Fruit fly (Drosophila melanogaster) whole organism, embryonic: ENCODE results near the gene AstC.

ENCODE experiments used
- Adf1 ChIP-seq: fragments of 200-800 bp; sonication (Bioruptor generic); IDR thresholded peaks from 2 replicates; pipeline ENCODE4 v1.3.6; 2022; ENCODE audit warnings: missing biosample characterization, missing genetic modification characterization
- Atf3 ChIP-seq: fragments of 200-800 bp; sonication (Bioruptor generic); optimal IDR thresholded peaks from 3 replicates; lab custom pipeline; 2016; ENCODE audit warnings: missing biosample characterization, missing genetic modification characterization
- Atf6 ChIP-seq: fragments of 200-800 bp; sonication (Bioruptor generic); IDR thresholded peaks from 2 replicates; pipeline ENCODE4 v1.3.6; 2022; ENCODE audit warnings: missing biosample characterization, missing genetic modification characterization
- CG10209 ChIP-seq: fragments of 200-800 bp; sonication (Bioruptor generic); optimal IDR thresholded peaks from 3 replicates; lab custom pipeline; 2017; ENCODE audit warnings: missing biosample characterization, mild to moderate bottlenecking, missing genetic modification characterization, missing genetic modification reagents
- CG10321 ChIP-seq: fragments of 200-800 bp; sonication (Bioruptor generic); IDR thresholded peaks from 2 replicates; pipeline ENCODE4 v1.3.6; 2022; ENCODE audit warnings: missing biosample characterization, missing genetic modification characterization
- CG10959 ChIP-seq: fragments of 200-800 bp; sonication (Bioruptor generic); IDR thresholded peaks from 2 replicates; pipeline ENCODE4 v1.3.6; 2022; ENCODE audit warnings: missing biosample characterization, missing genetic modification characterization
- CG11093 ChIP-seq: fragments of 200-800 bp; sonication (Bioruptor generic); IDR thresholded peaks from 3 replicates; pipeline ENCODE4 v1.3.6; 2022; ENCODE audit warnings: missing biosample characterization, missing genetic modification characterization
- CG11723 ChIP-seq: fragments of 200-800 bp; sonication (Bioruptor generic); optimal IDR thresholded peaks from 2 replicates; lab custom pipeline; 2017; ENCODE audit warnings: missing biosample characterization, mild to moderate bottlenecking, missing genetic modification characterization
- CG12219 ChIP-seq: fragments of 200-800 bp; sonication (Bioruptor generic); optimal IDR thresholded peaks from 3 replicates; lab custom pipeline; 2018; ENCODE audit warnings: missing biosample characterization, mild to moderate bottlenecking, missing genetic modification characterization
- CG1233 ChIP-seq: fragments of 200-800 bp; sonication (Bioruptor generic); optimal IDR thresholded peaks from 4 replicates; lab custom pipeline; 2018; ENCODE audit warnings: missing biosample characterization, mild to moderate bottlenecking, missing genetic modification characterization
- CG13287 ChIP-seq: fragments of 200-800 bp; sonication (Bioruptor generic); IDR thresholded peaks from 2 replicates; pipeline ENCODE4 v1.3.6; 2022; ENCODE audit warnings: missing biosample characterization, missing genetic modification characterization; ENCODE audit not compliant: partially characterized antibody
- CG15514 ChIP-seq: fragments of 200-800 bp; sonication (Bioruptor generic); optimal IDR thresholded peaks from 3 replicates; lab custom pipeline; 2017; ENCODE audit warnings: missing biosample characterization, missing genetic modification characterization, mild to moderate bottlenecking, moderate library complexity, missing genetic modification reagents
- CG2120 ChIP-seq: fragments of 200-800 bp; sonication (Bioruptor generic); optimal IDR thresholded peaks from 3 replicates; lab custom pipeline; 2016; ENCODE audit warnings: missing biosample characterization, missing genetic modification characterization
- CG4707 ChIP-seq: fragments of 200-800 bp; sonication (Bioruptor generic); optimal IDR thresholded peaks from 2 replicates; lab custom pipeline; 2018; ENCODE audit warnings: missing biosample characterization, mild to moderate bottlenecking, missing genetic modification characterization, moderate library complexity
- CG8089 ChIP-seq: fragments of 200-800 bp; sonication (Bioruptor generic); optimal IDR thresholded peaks from 3 replicates; lab custom pipeline; 2016; ENCODE audit warnings: missing biosample characterization, missing genetic modification characterization
- CoRest ChIP-seq: fragments of 200-800 bp; sonication (Bioruptor generic); optimal IDR thresholded peaks from 3 replicates; lab custom pipeline; 2018; ENCODE audit warnings: missing biosample characterization, mild to moderate bottlenecking, missing genetic modification characterization, moderate library complexity
- Deaf1 ChIP-seq: fragments of 200-800 bp; optimal IDR thresholded peaks from 3 replicates; lab custom pipeline; 2019; ENCODE audit warnings: missing biosample characterization, mild to moderate bottlenecking, missing genetic modification characterization, moderate library complexity
- Drgx ChIP-seq: fragments of 200-800 bp; sonication (Bioruptor generic); IDR thresholded peaks from 2 replicates; pipeline ENCODE4 v1.3.6; 2022; ENCODE audit warnings: missing biosample characterization, missing genetic modification characterization
- Ets65A ChIP-seq: fragments of 200-800 bp; sonication (Bioruptor generic); peaks from one replicate; lab custom pipeline; 2016; ENCODE audit warnings: missing biosample characterization, missing genetic modification characterization
- Kr ChIP-seq: fragments of 200-800 bp; sonication (Bioruptor generic); optimal IDR thresholded peaks from 2 replicates; lab custom pipeline; 2017; ENCODE audit warnings: missing biosample characterization, mild to moderate bottlenecking, missing genetic modification characterization
- Lhr ChIP-seq: fragments of 200-800 bp; sonication (Bioruptor generic); optimal IDR thresholded peaks from 3 replicates; lab custom pipeline; 2017; ENCODE audit warnings: mild to moderate bottlenecking, missing biosample characterization, missing genetic modification reagents, missing genetic modification characterization
- Rx ChIP-seq: fragments of 200-800 bp; sonication (Bioruptor generic); IDR thresholded peaks from 2 replicates; pipeline ENCODE4 v1.3.6; 2022; ENCODE audit warnings: missing biosample characterization, missing genetic modification characterization
- Sry-β ChIP-seq: fragments of 200-800 bp; sonication (Bioruptor generic); optimal IDR thresholded peaks from 2 replicates; lab custom pipeline; 2018; ENCODE audit warnings: missing biosample characterization, mild to moderate bottlenecking, missing genetic modification characterization, moderate library complexity
- Vsx1 ChIP-seq: fragments of 200-800 bp; sonication (Bioruptor generic); optimal IDR thresholded peaks from 2 replicates; lab custom pipeline; 2017; ENCODE audit warnings: missing biosample characterization, mild to moderate bottlenecking, missing genetic modification characterization, missing genetic modification reagents
- ato ChIP-seq: fragments of 200-800 bp; sonication (Bioruptor generic); IDR thresholded peaks from 2 replicates; pipeline ENCODE4 v1.3.6; 2022; ENCODE audit warnings: missing biosample characterization, missing genetic modification characterization; ENCODE audit not compliant: partially characterized antibody
- crol ChIP-seq: fragments of 200-800 bp; sonication (Bioruptor generic); IDR thresholded peaks from 2 replicates; pipeline ENCODE4 v1.3.6; 2022; ENCODE audit warnings: missing biosample characterization, missing genetic modification characterization
- dmrt11E ChIP-seq: fragments of 200-800 bp; sonication (Bioruptor generic); optimal IDR thresholded peaks from 3 replicates; lab custom pipeline; 2018; ENCODE audit warnings: missing biosample characterization, mild to moderate bottlenecking, missing genetic modification characterization, moderate library complexity
- fd3F ChIP-seq: fragments of 200-800 bp; sonication (Bioruptor generic); optimal IDR thresholded peaks from 2 replicates; lab custom pipeline; 2018; ENCODE audit warnings: missing biosample characterization, mild to moderate bottlenecking, missing genetic modification characterization, moderate library complexity
- fu2 ChIP-seq: fragments of 200-800 bp; sonication (Bioruptor generic); optimal IDR thresholded peaks from 2 replicates; lab custom pipeline; 2016; ENCODE audit warnings: missing biosample characterization, missing genetic modification characterization
- gro ChIP-seq: fragments of 200-800 bp; sonication (Bioruptor generic); optimal IDR thresholded peaks from 2 replicates; lab custom pipeline; 2016; ENCODE audit warnings: missing biosample characterization, missing genetic modification characterization
- h ChIP-seq: fragments of >200 bp; optimal IDR thresholded peaks from 2 replicates; lab custom pipeline; 2017
- ind ChIP-seq: fragments of 200-800 bp; sonication (Bioruptor generic); optimal IDR thresholded peaks from 3 replicates; lab custom pipeline; 2016; ENCODE audit warnings: missing biosample characterization, missing genetic modification characterization
- insv ChIP-seq, 2 experiments: fragments of 200-800 bp; sonication (Bioruptor generic); optimal IDR thresholded peaks; 3 replicates each; lab custom pipeline; 2016 to 2018; ENCODE audit warnings: missing biosample characterization in 2 of 2, missing genetic modification characterization in 2 of 2
- inv ChIP-seq: fragments of 200-800 bp; sonication (Bioruptor generic); IDR thresholded peaks from 2 replicates; pipeline ENCODE4 v1.3.6; 2022; ENCODE audit warnings: missing biosample characterization, missing genetic modification characterization; ENCODE audit not compliant: partially characterized antibody
- nom ChIP-seq: fragments of 200-800 bp; sonication (Bioruptor generic); optimal IDR thresholded peaks from 2 replicates; lab custom pipeline; 2017; ENCODE audit warnings: missing biosample characterization, missing genetic modification characterization, mild to moderate bottlenecking, moderate library complexity, missing genetic modification reagents
- sc ChIP-seq, 3 experiments: fragments of >200 bp in 2 of 3; fragments of 200-800 bp in 1 of 3; sonication (Bioruptor generic) in 1 of 3; optimal IDR thresholded peaks; 2 replicates in 2 of 3; 3 replicates in 1 of 3; lab custom pipeline; 2017; ENCODE audit warnings: mild to moderate bottlenecking in 1 of 3, missing biosample characterization in 1 of 3, missing genetic modification characterization in 1 of 3, missing genetic modification reagents in 1 of 3
- sd ChIP-seq: fragments of 200-800 bp; sonication (Bioruptor generic); optimal IDR thresholded peaks from 3 replicates; lab custom pipeline; 2018; ENCODE audit warnings: missing biosample characterization, mild to moderate bottlenecking, missing genetic modification characterization, moderate library complexity
- ssp ChIP-seq: fragments of 200-800 bp; sonication (Bioruptor generic); IDR thresholded peaks from 2 replicates; pipeline ENCODE4 v1.3.6; 2022; ENCODE audit warnings: missing biosample characterization, missing genetic modification characterization
- toy ChIP-seq: fragments of 200-800 bp; sonication (Bioruptor generic); IDR thresholded peaks from 2 replicates; pipeline ENCODE4 v1.3.6; 2022; ENCODE audit warnings: missing biosample characterization, missing genetic modification characterization
- unc-4 ChIP-seq: fragments of 200-800 bp; sonication (Bioruptor generic); IDR thresholded peaks from 2 replicates; pipeline ENCODE4 v1.3.6; 2022; ENCODE audit warnings: missing biosample characterization, missing genetic modification characterization; ENCODE audit not compliant: partially characterized antibody
- unpg ChIP-seq: fragments of 200-800 bp; sonication (Bioruptor generic); optimal IDR thresholded peaks from 3 replicates; lab custom pipeline; 2018; ENCODE audit warnings: missing biosample characterization, mild to moderate bottlenecking, missing genetic modification characterization, moderate library complexity

The AstC gene

DNA sequence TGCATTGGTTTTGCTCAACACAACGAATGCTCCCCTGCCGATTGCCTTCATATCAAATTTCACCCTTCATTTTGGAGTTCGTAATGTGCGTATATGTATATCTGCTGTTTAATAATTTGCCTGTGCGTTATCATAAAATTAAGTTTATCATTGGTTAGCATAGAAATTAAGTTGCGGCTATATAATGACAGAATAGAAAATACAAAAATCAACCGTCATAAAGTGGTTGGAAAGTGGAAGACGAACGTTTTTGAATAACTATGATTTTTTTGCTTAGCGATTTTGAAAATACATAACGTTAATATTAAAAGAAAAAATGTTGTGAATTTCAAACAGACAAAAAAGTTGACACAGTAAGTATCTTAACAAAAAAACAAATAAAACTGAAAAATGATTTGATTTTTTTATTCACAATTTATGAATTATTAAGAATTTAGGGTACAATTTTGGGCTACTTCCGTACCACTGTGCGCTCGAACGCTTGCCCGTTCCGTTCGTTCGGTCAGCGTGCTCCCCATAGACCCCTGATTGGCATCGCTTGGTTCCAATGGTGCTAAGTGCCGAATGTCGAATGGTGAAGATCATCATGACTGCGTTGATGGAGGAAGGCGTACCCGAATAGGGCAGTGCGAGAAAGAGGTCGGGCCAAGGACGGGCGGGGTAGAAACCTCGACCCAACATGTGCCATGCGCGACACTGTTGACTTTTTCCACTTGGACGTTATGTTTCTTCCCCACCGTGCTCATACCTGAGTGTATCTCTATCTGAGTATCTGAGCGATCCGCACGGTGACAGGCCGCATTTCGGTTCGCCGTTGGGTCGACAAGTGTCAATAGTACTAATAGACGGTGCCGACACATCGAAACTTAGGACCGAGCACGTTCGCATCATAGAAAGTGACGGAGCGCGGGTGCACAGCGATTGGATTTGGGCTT, 43.3 kb downstream of the AstC start (continued):
- no peak for TF ChIP-seq unc-4 (GFP tag; lab: Robert Waterston, UW)
- TF ChIP-seq CG8089 (GFP tag; lab: Kevin White, UChicago) = no peak
- no peak for TF ChIP-seq fd3F (GFP tag; lab: Kevin White, UChicago)
- no peak for TF ChIP-seq toy (GFP tag; lab: Robert Waterston, UW)
- no peak for TF ChIP-seq CG15514 (GFP tag; lab: Kevin White, UChicago)
- TF ChIP-seq Rx (GFP tag; lab: Robert Waterston, UW) = no peak
- peak; percentile 48 for TF ChIP-seq CG10209 (GFP tag; lab: Kevin White, UChicago)
- TF ChIP-seq CG4707 (GFP tag; lab: Kevin White, UChicago) = no peak
- 0 out of 2 replicates have a peak, but pooled peaks have one; percentile 22 for TF ChIP-seq CG10321
- peak; percentile 57 for TF ChIP-seq Vsx1 (GFP tag; lab: Kevin White, UChicago)
- no peak for TF ChIP-seq insv (GFP tag; optimal IDR thresholded peaks at IDR 0.05; lab: Kevin White, UChicago)
- TF ChIP-seq ssp (GFP tag; lab: Robert Waterston, UW) = peak; percentile 46
- TF ChIP-seq CoRest (tag; lab: Kevin White, UChicago) = peak; percentile 70
- peak; percentile 67 for TF ChIP-seq CG2120 (GFP tag; lab: Kevin White, UChicago)
- TF ChIP-seq CG10959 (GFP tag; lab: Robert Waterston, UW) = no peak

DNA sequence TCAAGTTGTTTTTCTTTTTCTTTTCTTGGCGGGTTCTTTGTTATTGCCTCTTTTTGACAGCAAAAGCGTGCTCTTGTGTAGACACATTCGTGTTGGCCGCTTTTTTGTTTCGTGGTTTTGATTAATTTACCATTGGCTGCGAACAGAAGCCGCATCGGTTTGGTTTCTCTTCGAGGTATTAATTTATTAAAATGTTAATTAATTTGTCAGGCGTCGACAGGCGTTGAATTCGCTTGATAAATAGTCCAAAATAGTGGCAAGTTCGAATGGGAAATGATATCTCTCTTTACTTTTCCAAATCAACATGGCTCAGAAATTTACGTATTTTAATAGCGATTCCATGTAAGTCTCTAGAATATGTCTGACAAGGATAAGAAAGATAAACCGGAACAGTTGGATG, 46.7 kb downstream of the AstC start, which contains the start of gene CG18666:
TSS of gene CG18666 (plus strand) at position 301 of the 400 bp plus-strand sequence.
- TF ChIP-seq unpg (GFP tag; lab: Kevin White, UChicago) (no peak), CG13287 (GFP tag; lab: Robert Waterston, UW) (no peak), Atf3 (GFP tag; lab: Kevin White, UChicago) (no peak), dmrt11E (tag; lab: Kevin White, UChicago) (no peak), ato (GFP tag; lab: Robert Waterston, UW) (no peak), sd (tag; lab: Kevin White, UChicago) (no peak)
- TF ChIP-seq, all 482 proteins: peak for 0

DNA sequence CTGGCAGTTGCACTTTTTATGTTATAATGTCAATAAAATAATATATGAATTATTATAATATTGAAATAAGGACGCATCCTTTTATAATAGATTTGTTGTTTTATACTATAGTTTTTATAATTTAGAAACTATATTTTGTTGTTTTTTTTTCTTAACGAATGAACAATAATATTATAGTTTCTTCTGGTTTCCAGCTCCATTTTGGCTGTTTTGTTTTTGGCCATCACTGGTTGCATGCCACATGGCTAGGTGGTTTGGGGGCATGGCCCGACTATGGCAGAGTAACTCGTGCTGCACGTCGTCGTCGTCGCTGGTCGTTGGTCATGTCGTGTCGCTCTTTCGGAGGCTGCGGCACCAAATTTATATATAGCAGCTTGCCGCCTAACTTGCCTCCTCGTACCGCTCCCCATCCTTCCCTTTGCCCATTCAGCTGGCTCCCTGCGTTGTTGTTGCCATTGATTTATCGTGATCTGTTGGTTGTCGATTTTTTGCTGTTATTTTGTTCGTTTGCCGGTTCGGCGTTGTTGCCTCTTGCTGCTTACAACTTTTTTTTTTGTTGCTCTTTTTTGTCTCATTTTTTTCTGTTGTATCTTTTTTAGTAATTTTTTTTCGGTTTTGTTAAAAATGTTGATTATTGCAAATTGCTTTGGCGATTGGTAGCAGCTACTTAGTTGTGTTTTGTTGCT, 48.8 kb downstream of the AstC start:
- no peak for TF ChIP-seq CG1233
- no peak for TF ChIP-seq inv
- TF ChIP-seq crol (GFP tag; lab: Robert Waterston, UW) = peak; percentile 57
- TF ChIP-seq CG11093 (GFP tag; lab: Robert Waterston, UW) = no peak
- TF ChIP-seq Sry-β (GFP tag; lab: Kevin White, UChicago) = peak; percentile 60
- TF ChIP-seq gro (GFP tag; lab: Kevin White, UChicago) = no peak
- TF ChIP-seq CG12219 (GFP tag; lab: Kevin White, UChicago) = no peak
- TF ChIP-seq Atf6 (GFP tag; lab: Robert Waterston, UW) = no peak
- TF ChIP-seq insv (GFP tag; optimal IDR thresholded peaks at IDR 0.05; lab: Kevin White, UChicago) = no peak
- TF ChIP-seq Drgx = peak; percentile 45; the same call in 1 of the 2 replicates
- no peak for TF ChIP-seq h
- TF ChIP-seq fu2 = no peak
- no peak for TF ChIP-seq Lhr (GFP tag; lab: Kevin White, UChicago)
- peak; percentile 47 for TF ChIP-seq Deaf1 (tag; lab: Kevin White, UChicago)
- no peak for TF ChIP-seq sc (optimal IDR thresholded peaks at IDR 0.05; lab: Kevin White, UChicago)
- TF ChIP-seq sc (GFP tag; optimal IDR thresholded peaks at IDR 0.05; lab: Kevin White, UChicago) = no peak
- peak; percentile 50 for TF ChIP-seq nom (GFP tag; lab: Kevin White, UChicago)
- TF ChIP-seq Ets65A = peak; percentile 26
- TF ChIP-seq Adf1 (GFP tag; lab: Robert Waterston, UW) = no peak
- no peak for TF ChIP-seq CG11723
- no peak for TF ChIP-seq Kr (GFP tag; lab: Kevin White, UChicago)
- TF ChIP-seq CG10209 (GFP tag; lab: Kevin White, UChicago) = no peak
- no peak for TF ChIP-seq ind (GFP tag; lab: Kevin White, UChicago)
